Worm (Caenorhabditis elegans) whole organism, L2 larva: ENCODE results near the gene ace-3.

Source experiments
- C34F6.9 ChIP-seq: fragments of 150-350 bp; optimal IDR thresholded peaks from 2 replicates; lab custom pipeline; 2014; ENCODE audit warnings: missing biosample characterization, missing genetic modification characterization
- F13H6.1 ChIP-seq: sonication (generic microtip); optimal IDR thresholded peaks from 2 replicates; lab custom pipeline; 2016; ENCODE audit warnings: missing genetic modification characterization, missing compliant biosample characterization
- R02D3.7 ChIP-seq: fragments of 150-350 bp; optimal IDR thresholded peaks from 2 replicates; lab custom pipeline; 2014; ENCODE audit warnings: missing biosample characterization, missing genetic modification characterization
- Y55F3AM.14 ChIP-seq: fragments of 200-800 bp; sonication (Bioruptor generic); optimal IDR thresholded peaks from 2 replicates; lab custom pipeline; 2018; ENCODE audit warnings: mild to moderate bottlenecking, missing genetic modification characterization, missing compliant biosample characterization
- alr-1 ChIP-seq: fragments of 150-350 bp; optimal IDR thresholded peaks from 2 replicates; lab custom pipeline; 2014; ENCODE audit warnings: missing biosample characterization, missing genetic modification characterization
- blmp-1 ChIP-seq: sonication (generic microtip); optimal IDR thresholded peaks from 2 replicates; lab custom pipeline; 2017; ENCODE audit warnings: missing genetic modification characterization, mild to moderate bottlenecking, missing compliant biosample characterization, antibody characterized with exemption, moderate library complexity; ENCODE audit not compliant: insufficient read depth
- ceh-16 ChIP-seq: fragments of 150-350 bp; optimal IDR thresholded peaks from 2 replicates; lab custom pipeline; 2014; ENCODE audit warnings: missing biosample characterization, missing genetic modification characterization
- dmd-4 ChIP-seq: sonication (generic microtip); optimal IDR thresholded peaks from 2 replicates; lab custom pipeline; 2017; ENCODE audit warnings: missing biosample characterization, missing genetic modification characterization
- egl-27 ChIP-seq: sonication (generic microtip); optimal IDR thresholded peaks from 3 replicates; lab custom pipeline; 2017; ENCODE audit warnings: missing biosample characterization, missing genetic modification reagents, missing genetic modification characterization
- elt-3 ChIP-seq: sonication (generic microtip); optimal IDR thresholded peaks from 2 replicates; lab custom pipeline; 2017; ENCODE audit warnings: missing biosample characterization, missing genetic modification characterization
- gmeb-1 ChIP-seq: fragments of 150-350 bp; optimal IDR thresholded peaks from 2 replicates; lab custom pipeline; 2014; ENCODE audit warnings: missing biosample characterization, missing genetic modification characterization
- lin-13 ChIP-seq: fragments of 150-350 bp; optimal IDR thresholded peaks from 2 replicates; lab custom pipeline; 2014; ENCODE audit warnings: missing biosample characterization, missing genetic modification reagents, missing genetic modification characterization
- mab-5 ChIP-seq: fragments of 150-350 bp; optimal IDR thresholded peaks from 2 replicates; lab custom pipeline; 2014; ENCODE audit warnings: missing biosample characterization, missing genetic modification characterization
- mbf-1 ChIP-seq: sonication (generic microtip); optimal IDR thresholded peaks from 2 replicates; lab custom pipeline; 2017; ENCODE audit warnings: missing biosample characterization, missing genetic modification characterization
- mdl-1 ChIP-seq, 2 experiments: fragments of 150-350 bp in 1 of 2; sonication (generic microtip) in 1 of 2; optimal IDR thresholded peaks; 2 replicates each; lab custom pipeline; 2017; ENCODE audit warnings: missing biosample characterization in 2 of 2, missing genetic modification characterization in 2 of 2
- nhr-10 ChIP-seq: sonication (generic microtip); optimal IDR thresholded peaks from 2 replicates; lab custom pipeline; 2017; ENCODE audit warnings: missing biosample characterization, missing genetic modification characterization
- nhr-11 ChIP-seq: fragments of 150-350 bp; optimal IDR thresholded peaks from 2 replicates; lab custom pipeline; 2014; ENCODE audit warnings: missing biosample characterization, missing genetic modification characterization
- nhr-12 ChIP-seq: fragments of 150-350 bp; optimal IDR thresholded peaks from 2 replicates; lab custom pipeline; 2014; ENCODE audit warnings: missing biosample characterization, missing genetic modification characterization
- nhr-129 ChIP-seq: fragments of 150-350 bp; optimal IDR thresholded peaks from 2 replicates; lab custom pipeline; 2014; ENCODE audit warnings: missing biosample characterization, missing genetic modification characterization
- nhr-21 ChIP-seq: fragments of 150-350 bp; optimal IDR thresholded peaks from 2 replicates; lab custom pipeline; 2014; ENCODE audit warnings: missing biosample characterization, missing genetic modification characterization
- nhr-237 ChIP-seq: fragments of 150-350 bp; optimal IDR thresholded peaks from 2 replicates; lab custom pipeline; 2014; ENCODE audit warnings: missing biosample characterization, missing genetic modification characterization
- nhr-77 ChIP-seq: fragments of 150-350 bp; optimal IDR thresholded peaks from 2 replicates; lab custom pipeline; 2014; ENCODE audit warnings: missing biosample characterization, missing genetic modification characterization
- peb-1 ChIP-seq: fragments of 150-350 bp; optimal IDR thresholded peaks from 2 replicates; lab custom pipeline; 2014; ENCODE audit warnings: missing biosample characterization, missing genetic modification characterization
- sem-4 ChIP-seq: fragments of 150-350 bp; optimal IDR thresholded peaks from 2 replicates; lab custom pipeline; 2014; ENCODE audit warnings: missing biosample characterization, missing genetic modification reagents, missing genetic modification characterization
- skn-1 ChIP-seq: sonication (generic microtip); optimal IDR thresholded peaks from 2 replicates; lab custom pipeline; 2017; ENCODE audit warnings: missing biosample characterization, missing genetic modification characterization
- sma-3 ChIP-seq: sonication (generic microtip); optimal IDR thresholded peaks from 2 replicates; lab custom pipeline; 2016; ENCODE audit warnings: missing genetic modification reagents, missing genetic modification characterization, missing compliant biosample characterization
- unc-39 ChIP-seq: fragments of 150-350 bp; optimal IDR thresholded peaks from 2 replicates; lab custom pipeline; 2014; ENCODE audit warnings: missing biosample characterization, missing genetic modification characterization
- unc-62 ChIP-seq: fragments of 150-350 bp; optimal IDR thresholded peaks from 2 replicates; lab custom pipeline; 2014; ENCODE audit warnings: missing biosample characterization, missing genetic modification reagents, missing genetic modification characterization
- ztf-1 ChIP-seq: fragments of 200-800 bp; sonication (Bioruptor generic); conservative IDR thresholded peaks from 2 replicates; pipeline ENCODE4 v1.3.6; 2022; ENCODE audit warnings: missing genetic modification characterization, missing compliant biosample characterization
- ztf-11 ChIP-seq: sonication (generic microtip); optimal IDR thresholded peaks from 2 replicates; lab custom pipeline; 2017; ENCODE audit warnings: missing biosample characterization, missing genetic modification characterization
- ztf-4 ChIP-seq: fragments of 150-350 bp; optimal IDR thresholded peaks from 2 replicates; lab custom pipeline; 2014; ENCODE audit warnings: missing biosample characterization, missing genetic modification characterization

Gene ace-3

DNA sequence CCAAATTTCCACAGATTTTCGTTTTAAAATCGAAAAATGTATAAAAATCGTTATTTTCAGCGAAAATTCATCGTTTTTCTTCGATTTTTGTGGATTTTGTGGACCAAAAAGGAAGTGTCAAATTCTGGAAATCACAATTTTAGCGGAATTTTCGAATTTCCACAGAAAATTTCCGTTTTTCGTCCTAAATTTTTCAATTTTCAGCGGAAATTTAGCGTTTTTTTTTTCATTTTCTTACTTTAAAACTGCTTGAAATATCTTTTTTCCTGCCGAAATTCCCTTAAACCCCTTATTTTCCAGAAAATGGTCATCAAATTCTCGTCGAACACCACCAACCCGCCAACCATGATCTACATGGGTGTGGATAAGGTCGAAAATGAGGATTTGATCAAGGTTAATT lies 46.6 kb downstream of the ace-3 start, which contains the start of gene Y54G11A.2:
Y54G11A.2 (plus strand) TSS at position 301 of the 400 bp plus-strand sequence.
- TF ChIP-seq ztf-11 (tag; lab: Kevin White, UChicago) (no peak), ceh-16 (tag; lab: Kevin White, UChicago) (no peak), nhr-77 (tag; lab: Kevin White, UChicago) (no peak), elt-3 (tag; lab: Kevin White, UChicago) (no peak), F13H6.1 (tag; lab: Kevin White, UChicago) (no peak), dmd-4 (tag; lab: Kevin White, UChicago) (no peak), gmeb-1 (no peak), sem-4 (tag; lab: Kevin White, UChicago) (no peak), ztf-1 (GFP tag; lab: Robert Waterston, UW) (no peak), lin-13 (GFP tag; lab: Kevin White, UChicago) (no peak), ztf-4 (no peak), nhr-129 (no peak), mdl-1 (tag; optimal IDR thresholded peaks at IDR 0.05; lab: Kevin White, UChicago) (no peak)

DNA sequence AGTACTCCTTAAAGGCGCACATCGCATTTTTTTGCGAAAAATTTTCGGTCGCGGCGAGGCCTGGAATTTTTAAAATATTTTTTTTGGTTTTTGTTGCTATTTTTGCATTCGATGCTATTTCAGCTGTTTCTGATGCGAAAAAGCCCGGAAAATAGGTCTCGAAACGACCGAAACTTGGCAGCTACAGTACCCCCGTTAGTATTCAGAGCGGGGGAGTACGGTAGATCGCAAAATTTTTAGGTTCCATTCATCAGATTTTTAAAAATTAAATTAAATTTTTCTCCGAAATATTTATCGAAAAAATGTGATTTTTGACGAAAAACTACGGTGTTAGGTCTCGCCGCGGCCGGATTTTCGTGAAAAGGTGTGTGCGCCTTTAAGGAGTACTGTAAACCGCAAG lies 50.4 kb downstream of the ace-3 start:
- TF ChIP-seq nhr-12 (tag; lab: Kevin White, UChicago) = no peak
- TF ChIP-seq alr-1 (tag; lab: Kevin White, UChicago) = no peak
- TF ChIP-seq unc-62 (GFP tag; lab: Kevin White, UChicago) = no peak
- TF ChIP-seq skn-1 (tag; lab: Kevin White, UChicago) = no peak
- TF ChIP-seq blmp-1 (tag; lab: Kevin White, UChicago) = no peak
- TF ChIP-seq peb-1 (tag; lab: Kevin White, UChicago) = no peak
- TF ChIP-seq Y55F3AM.14 (GFP tag; lab: Kevin White, UChicago) = no peak

DNA sequence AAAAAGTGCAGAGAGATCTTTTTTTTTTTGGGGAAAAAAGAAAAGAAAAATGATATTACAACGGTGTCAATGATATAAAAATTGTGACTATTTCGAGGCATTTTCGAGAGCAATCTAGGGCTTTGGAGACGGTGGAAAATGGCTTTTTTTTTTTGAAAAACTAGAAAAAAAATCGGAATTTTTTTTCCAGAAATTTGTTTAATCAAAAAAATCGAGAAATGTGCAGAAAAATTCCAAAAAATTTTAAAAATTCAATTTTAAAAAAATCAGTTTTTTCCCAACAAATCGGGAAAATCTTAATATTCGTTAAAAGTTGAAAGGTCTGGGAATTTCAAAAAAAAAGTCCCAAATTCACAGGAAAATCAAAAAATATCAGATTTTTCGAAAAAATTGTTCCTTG lies 51.3 kb downstream of the ace-3 start, which contains the start of gene Y54G11A.19:
Y54G11A.19 (minus strand) TSS at position 101 of the 400 bp plus-strand sequence.
- TF ChIP-seq unc-39 (tag; lab: Kevin White, UChicago) = no peak
- TF ChIP-seq nhr-77 (tag; lab: Kevin White, UChicago) = no peak
- TF ChIP-seq ztf-11 (tag; lab: Kevin White, UChicago) = no peak
- no peak for TF ChIP-seq F13H6.1 (tag; lab: Kevin White, UChicago)
- TF ChIP-seq mdl-1 (tag; optimal IDR thresholded peaks at IDR 0.05; lab: Kevin White, UChicago) = no peak
- TF ChIP-seq nhr-11 (tag; lab: Kevin White, UChicago) = no peak
- no peak for TF ChIP-seq sma-3 (GFP tag; lab: Kevin White, UChicago)
- no peak for TF ChIP-seq ztf-1 (GFP tag; lab: Robert Waterston, UW)
- no peak for TF ChIP-seq gmeb-1
- no peak for TF ChIP-seq dmd-4 (tag; lab: Kevin White, UChicago)
- TF ChIP-seq blmp-1 (tag; lab: Kevin White, UChicago) = no peak
- TF ChIP-seq nhr-237 (tag; lab: Kevin White, UChicago) = no peak
- TF ChIP-seq R02D3.7 (tag; lab: Kevin White, UChicago) = no peak
- TF ChIP-seq mbf-1 = no peak
- no peak for TF ChIP-seq nhr-129
- TF ChIP-seq nhr-12 (tag; lab: Kevin White, UChicago) = no peak
- TF ChIP-seq nhr-10 (tag; lab: Kevin White, UChicago) = no peak
- no peak for TF ChIP-seq C34F6.9

- TF ChIP-seq nhr-21 = no peak
- TF ChIP-seq ztf-4 = no peak
- no peak for TF ChIP-seq nhr-237 (tag; lab: Kevin White, UChicago)
- TF ChIP-seq mab-5 (tag; lab: Kevin White, UChicago) = no peak
- TF ChIP-seq R02D3.7 (tag; lab: Kevin White, UChicago) = no peak
- no peak for TF ChIP-seq egl-27
- TF ChIP-seq elt-3 (tag; lab: Kevin White, UChicago) = no peak
- no peak for TF ChIP-seq Y55F3AM.14 (GFP tag; lab: Kevin White, UChicago)
- TF ChIP-seq alr-1 (tag; lab: Kevin White, UChicago) = no peak
- TF ChIP-seq unc-39 (tag; lab: Kevin White, UChicago) = no peak
- TF ChIP-seq, all 48 proteins: peak for 0
Measured at ce11 chrII:14257943-14258342, 52.5 kb downstream of the ace-3 start.
